Fruit fly (Drosophila melanogaster): ENCODE measurements around the gene Npc2e.

The Npc2e gene

DNA sequence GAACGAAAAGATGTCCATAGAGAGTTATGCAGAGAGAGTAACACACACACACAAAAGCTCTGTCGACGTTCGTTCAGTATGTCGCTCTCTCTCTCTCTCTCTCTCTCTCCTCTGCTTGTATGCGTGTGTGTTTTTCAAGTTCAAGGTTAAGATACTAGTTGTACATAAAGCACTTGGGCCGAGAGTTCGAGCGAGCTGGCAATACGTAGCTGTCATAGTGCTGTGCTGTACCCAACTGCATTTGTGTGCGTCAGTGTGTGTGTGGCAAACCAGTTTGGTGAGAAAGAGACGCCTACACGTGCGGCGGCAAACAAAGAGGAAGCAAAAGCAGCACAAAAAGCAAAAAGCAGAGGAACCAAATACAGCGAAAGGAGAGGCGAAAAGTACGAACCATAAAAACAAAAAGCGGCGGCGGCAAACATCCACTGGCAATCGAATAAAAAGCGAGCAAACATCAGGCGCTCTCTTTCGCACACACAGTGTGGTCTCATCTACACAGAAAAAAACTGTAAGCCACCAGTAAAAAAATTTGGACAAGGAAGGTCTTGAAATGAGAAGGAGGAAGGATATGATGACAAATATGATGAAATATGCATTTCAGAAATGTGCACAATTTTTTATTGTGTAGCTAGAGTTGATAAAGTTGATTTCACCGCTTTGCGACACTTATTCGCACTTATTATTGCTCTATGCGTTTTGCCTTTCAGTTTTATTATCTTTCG lies 34.2 kb downstream of the Npc2e start (continued):
- TF ChIP-seq CG14050 (GFP tag; IDR thresholded peaks at IDR 0.05) (peak; percentile 39; the same call in 2 of the 3 replicates), CG15269 (tag; optimal IDR thresholded peaks at IDR 0.05) (peak; percentile 52), Mes4 (GFP tag; optimal IDR thresholded peaks at IDR 0.05) (peak; percentile 53), CG8359 (GFP tag; optimal IDR thresholded peaks at IDR 0.05; ENCODE audit: borderline replicate concordance) (no peak), Gsc (GFP tag; IDR thresholded peaks at IDR 0.05) (peak; percentile 40), Optix (GFP tag; IDR thresholded peaks at IDR 0.05) (peak; percentile 51; the same call in 1 of the 3 replicates), CG11695 (GFP tag; IDR thresholded peaks at IDR 0.05) (no peak), pb (GFP tag; optimal IDR thresholded peaks at IDR 0.05) (peak; percentile 41), sr (GFP tag; IDR thresholded peaks at IDR 0.05) (0 out of 3 replicates have a peak, but pooled peaks have one; percentile 51), Oaz (GFP tag; IDR thresholded peaks at IDR 0.05) (peak; percentile 46; the same call in 1 of the 2 replicates), CG17612 (GFP tag; IDR thresholded peaks at IDR 0.05) (0 out of 2 replicates have a peak, but pooled peaks have one; percentile 32), CG4360 (GFP tag; IDR thresholded peaks at IDR 0.05) (no peak), CG10209 (GFP tag; optimal IDR thresholded peaks at IDR 0.05) (peak; percentile 69), CG32532 (GFP tag; IDR thresholded peaks at IDR 0.05) (peak; percentile 81), sqz (GFP tag; optimal IDR thresholded peaks at IDR 0.05) (peak; percentile 41), CG4328 (GFP tag; optimal IDR thresholded peaks at IDR 0.05) (no peak), slbo (GFP tag; IDR thresholded peaks at IDR 0.05) (peak; percentile 88), slp2 (GFP tag; optimal IDR thresholded peaks at IDR 0.05) (peak; percentile 76), ranshi (GFP tag; IDR thresholded peaks at IDR 0.05) (peak; percentile 70; the same call in 1 of the 2 replicates), dmrt11E (tag; optimal IDR thresholded peaks at IDR 0.05) (peak; percentile 19), dati (GFP tag; IDR thresholded peaks at IDR 0.05) (0 out of 2 replicates have a peak, but pooled peaks have one; percentile 38), zf30C (GFP tag; optimal IDR thresholded peaks at IDR 0.05) (no peak), CG11456 (GFP tag; IDR thresholded peaks at IDR 0.05) (peak; percentile 78), dm (GFP tag; optimal IDR thresholded peaks at IDR 0.05) (peak; percentile 32), sima (GFP tag; optimal IDR thresholded peaks at IDR 0.05) (no peak), esg (GFP tag; conservative IDR thresholded peaks at IDR 0.05) (no peak; the same call in 1 of the 2 replicates), CG18764 (GFP tag; optimal IDR thresholded peaks at IDR 0.05) (peak; percentile 40), lab (GFP tag; optimal IDR thresholded peaks at IDR 0.05) (peak; percentile 79), cad (GFP tag; optimal IDR thresholded peaks at IDR 0.05) (no peak), corto (GFP tag; optimal IDR thresholded peaks at IDR 0.05) (peak; percentile 69), sd (tag; optimal IDR thresholded peaks at IDR 0.05) (peak; percentile 68), toy (GFP tag; IDR thresholded peaks at IDR 0.05) (peak; percentile 37; the same call in 1 of the 2 replicates), NFAT (GFP tag; IDR thresholded peaks at IDR 0.05) (peak; percentile 56), TFAM (GFP tag; optimal IDR thresholded peaks at IDR 0.05) (no peak), crp (GFP tag; optimal IDR thresholded peaks at IDR 0.05) (no peak), jigr1 (GFP tag; IDR thresholded peaks at IDR 0.05) (no peak), hkb (optimal IDR thresholded peaks at IDR 0.05) (no peak), hkb (GFP tag; IDR thresholded peaks at IDR 0.05) (peak; percentile 58), her (GFP tag; optimal IDR thresholded peaks at IDR 0.05) (peak; percentile 69), GATAe (GFP tag; conservative IDR thresholded peaks at IDR 0.05) (0 out of 2 replicates have a peak, but pooled peaks have one; percentile 8), CG7987 (GFP tag; optimal IDR thresholded peaks at IDR 0.05) (peak; percentile 19), Six4 (GFP tag; optimal IDR thresholded peaks at IDR 0.05) (peak; percentile 57), CG9817 (tag; optimal IDR thresholded peaks at IDR 0.05) (peak; percentile 28), Deaf1 (tag; optimal IDR thresholded peaks at IDR 0.05) (peak; percentile 43), CG10462 (GFP tag; optimal IDR thresholded peaks at IDR 0.05) (peak; percentile 10), CG11247 (GFP tag; IDR thresholded peaks at IDR 0.05) (peak; percentile 64), CG8944 (GFP tag; optimal IDR thresholded peaks at IDR 0.05) (peak; percentile 69), CG7357 (GFP tag; IDR thresholded peaks at IDR 0.05) (peak; percentile 58; the same call in 1 of the 3 replicates), CG11398 (GFP tag; optimal IDR thresholded peaks at IDR 0.05) (peak; percentile 51), shn (GFP tag; optimal IDR thresholded peaks at IDR 0.05) (peak; percentile 31)
